Fruit fly (Drosophila melanogaster) S2 (cell line): ENCODE measurements around the gene CG13039.

Experiments used
- CG8478 ChIP-seq: fragments of >200 bp; optimal IDR thresholded peaks from 2 replicates; lab custom pipeline; 2018
- CTCF ChIP-seq, 2 experiments: fragments of >200 bp; optimal IDR thresholded peaks; 2 replicates each; lab custom pipeline; 2018

- no peak for TF ChIP-seq CG8478
- TF ChIP-seq CTCF (optimal IDR thresholded peaks at IDR 0.05; lab: Kevin White, UChicago): no peak
Observed at dm6 chr3L:16319399-16319906, 7.1 kb downstream of the CG13039 start, which contains the start of the genes CG13041 and CG13060.
